Worm (Caenorhabditis elegans) whole organism, L4 larva: Measurements from ENCODE around the gene C06C3.12.

ENCODE experiments used
- F10B5.3 ChIP-seq: sonication (generic microtip); optimal IDR thresholded peaks from 2 replicates; lab custom pipeline; 2016; ENCODE audit warnings: mild to moderate bottlenecking, missing genetic modification characterization, missing compliant biosample characterization
- F26F4.8 ChIP-seq: fragments of 200-800 bp; sonication (Bioruptor generic); conservative IDR thresholded peaks from 2 replicates; pipeline ENCODE4 v1.3.6; 2022; ENCODE audit warnings: missing genetic modification characterization, missing compliant biosample characterization
- F37D6.2 ChIP-seq: sonication (generic microtip); optimal IDR thresholded peaks from 2 replicates; lab custom pipeline; 2016; ENCODE audit warnings: mild to moderate bottlenecking, missing genetic modification characterization, missing compliant biosample characterization
- F49E8.2 ChIP-seq: sonication (generic microtip); optimal IDR thresholded peaks from 2 replicates; lab custom pipeline; 2016; ENCODE audit warnings: missing compliant biosample characterization, mild to moderate bottlenecking, missing genetic modification characterization, borderline replicate concordance
- R02D3.7 ChIP-seq: fragments of 150-350 bp; sonication (generic microtip); optimal IDR thresholded peaks from 3 replicates; lab custom pipeline; 2014; ENCODE audit warnings: missing biosample characterization, missing genetic modification characterization
- T20F7.1 ChIP-seq: fragments of 200-800 bp; sonication (Bioruptor generic); optimal IDR thresholded peaks from 2 replicates; lab custom pipeline; 2018; ENCODE audit warnings: mild to moderate bottlenecking, missing genetic modification characterization, missing compliant biosample characterization
- Y48G9A.11 ChIP-seq: fragments of 200-800 bp; sonication (Bioruptor generic); IDR thresholded peaks from 2 replicates; pipeline ENCODE4 v1.3.6; 2022; ENCODE audit warnings: missing genetic modification reagents, missing genetic modification characterization, missing compliant biosample characterization
- Y5F2A.4 ChIP-seq: fragments of 200-800 bp; sonication (Bioruptor generic); optimal IDR thresholded peaks from 2 replicates; lab custom pipeline; 2018; ENCODE audit warnings: mild to moderate bottlenecking, missing genetic modification characterization, missing compliant biosample characterization
- Y75B8A.6 ChIP-seq: fragments of 200-800 bp; sonication (Bioruptor generic); IDR thresholded peaks from 2 replicates; pipeline ENCODE4 v1.3.6; 2022; ENCODE audit warnings: missing genetic modification reagents, missing genetic modification characterization, missing compliant biosample characterization
- ZK546.5 ChIP-seq, 2 experiments: sonication (generic microtip); optimal IDR thresholded peaks; 2 replicates each; lab custom pipeline; 2017; ENCODE audit warnings: missing biosample characterization in 2 of 2, missing genetic modification characterization in 2 of 2
- aha-1 ChIP-seq: fragments of 150-350 bp; peaks from one replicate; lab custom pipeline; 2014; ENCODE audit warnings: missing biosample characterization, missing genetic modification characterization
- ama-1 ChIP-seq: fragments of 150-350 bp; optimal IDR thresholded peaks from 2 replicates; lab custom pipeline; 2014; ENCODE audit warnings: inconsistent platforms, mixed read lengths
- arid-1 ChIP-seq: fragments of 200-800 bp; sonication (Bioruptor generic); conservative IDR thresholded peaks from 2 replicates; pipeline ENCODE4 v1.3.6; 2022; ENCODE audit warnings: missing genetic modification reagents, missing genetic modification characterization, missing compliant biosample characterization
- ceh-28 ChIP-seq: fragments of 150-350 bp; optimal IDR thresholded peaks from 2 replicates; lab custom pipeline; 2014; ENCODE audit warnings: missing biosample characterization, missing genetic modification reagents, missing genetic modification characterization
- ctbp-1 ChIP-seq: fragments of 200-800 bp; sonication (Bioruptor generic); IDR thresholded peaks from 2 replicates; pipeline ENCODE4 v1.3.6; 2022; ENCODE audit warnings: missing genetic modification reagents, missing genetic modification characterization, missing compliant biosample characterization
- dmd-6 ChIP-seq: fragments of 200-800 bp; sonication (Bioruptor generic); IDR thresholded peaks from 2 replicates; pipeline ENCODE4 v1.3.6; 2022; ENCODE audit warnings: missing genetic modification reagents, missing genetic modification characterization, missing compliant biosample characterization
- dmd-8 ChIP-seq: fragments of 200-800 bp; sonication (Bioruptor generic); IDR thresholded peaks from 2 replicates; pipeline ENCODE4 v1.3.6; 2022; ENCODE audit warnings: missing genetic modification characterization, missing compliant biosample characterization
- dmd-9 ChIP-seq: fragments of 200-800 bp; sonication (Bioruptor generic); IDR thresholded peaks from 2 replicates; pipeline ENCODE4 v1.3.6; 2022; ENCODE audit warnings: missing genetic modification reagents, missing genetic modification characterization, missing compliant biosample characterization
- duxl-1 ChIP-seq: sonication (generic microtip); optimal IDR thresholded peaks from 2 replicates; lab custom pipeline; 2016; ENCODE audit warnings: mild to moderate bottlenecking, missing genetic modification characterization, moderate library complexity, missing compliant biosample characterization; ENCODE audit not compliant: poor library complexity
- dve-1 ChIP-seq: sonication (generic microtip); optimal IDR thresholded peaks from 2 replicates; lab custom pipeline; 2017; ENCODE audit warnings: antibody characterized with exemption, mild to moderate bottlenecking, missing genetic modification characterization, missing compliant biosample characterization; ENCODE audit not compliant: insufficient read depth
- egl-27 ChIP-seq: sonication (generic microtip); optimal IDR thresholded peaks from 3 replicates; lab custom pipeline; 2017; ENCODE audit warnings: missing biosample characterization, missing genetic modification reagents, missing genetic modification characterization
- fos-1 ChIP-seq: fragments of 150-350 bp; optimal IDR thresholded peaks from 2 replicates; lab custom pipeline; 2014; ENCODE audit warnings: missing biosample characterization, missing genetic modification characterization
- hmg-1.1 ChIP-seq: fragments of 200-800 bp; sonication (Bioruptor generic); IDR thresholded peaks from 2 replicates; pipeline ENCODE4 v1.3.6; 2022; ENCODE audit warnings: missing genetic modification reagents, missing genetic modification characterization, missing compliant biosample characterization
- lim-7 ChIP-seq: fragments of 200-800 bp; sonication (Bioruptor generic); IDR thresholded peaks from 2 replicates; pipeline ENCODE4 v1.3.6; 2022; ENCODE audit warnings: missing genetic modification characterization, missing compliant biosample characterization
- lin-13 ChIP-seq: fragments of 150-350 bp; optimal IDR thresholded peaks from 2 replicates; lab custom pipeline; 2014; ENCODE audit warnings: missing biosample characterization, missing genetic modification reagents, missing genetic modification characterization
- lin-15B ChIP-seq: fragments of 150-350 bp; sonication (generic microtip); optimal IDR thresholded peaks from 3 replicates; lab custom pipeline; 2014; ENCODE audit warnings: missing biosample characterization, missing genetic modification characterization
- lin-29 ChIP-seq: fragments of 200-800 bp; sonication (Bioruptor generic); IDR thresholded peaks from 2 replicates; pipeline ENCODE4 v1.3.6; 2022; ENCODE audit warnings: missing genetic modification reagents, missing genetic modification characterization, missing compliant biosample characterization
- lin-38 ChIP-seq: fragments of 200-800 bp; sonication (Bioruptor generic); IDR thresholded peaks from 2 replicates; pipeline ENCODE4 v1.3.6; 2022; ENCODE audit warnings: missing genetic modification reagents, missing genetic modification characterization, missing compliant biosample characterization
- lsy-2 ChIP-seq, 2 experiments: fragments of 150-350 bp in 1 of 2; sonication (generic microtip) in 1 of 2; optimal IDR thresholded peaks; 2 replicates each; lab custom pipeline; 2014 to 2017; ENCODE audit warnings: missing biosample characterization in 2 of 2, missing genetic modification characterization in 2 of 2
- mes-2 ChIP-seq: sonication (generic microtip); optimal IDR thresholded peaks from 2 replicates; lab custom pipeline; 2016; ENCODE audit warnings: missing genotype, mild to moderate bottlenecking, missing genetic modification characterization, missing compliant biosample characterization; ENCODE audit not compliant: poor library complexity, severe bottlenecking
- mxl-2 ChIP-seq: fragments of 200-800 bp; sonication (Bioruptor generic); conservative IDR thresholded peaks from 2 replicates; pipeline ENCODE4 v1.3.6; 2022; ENCODE audit warnings: missing genetic modification reagents, missing genetic modification characterization, missing compliant biosample characterization
- nhr-10 ChIP-seq: fragments of 150-350 bp; optimal IDR thresholded peaks from 2 replicates; lab custom pipeline; 2014; ENCODE audit warnings: missing biosample characterization, missing genetic modification characterization
- nhr-111 ChIP-seq: fragments of 200-800 bp; sonication (Bioruptor generic); optimal IDR thresholded peaks from 2 replicates; lab custom pipeline; 2018; ENCODE audit warnings: mild to moderate bottlenecking, missing genetic modification characterization, missing compliant biosample characterization
- nhr-48 ChIP-seq: sonication (generic microtip); optimal IDR thresholded peaks from 2 replicates; lab custom pipeline; 2016; ENCODE audit warnings: mild to moderate bottlenecking, missing genetic modification characterization, missing compliant biosample characterization
- nhr-6 ChIP-seq: fragments of 150-350 bp; optimal IDR thresholded peaks from 2 replicates; lab custom pipeline; 2014; ENCODE audit warnings: missing biosample characterization, missing genetic modification characterization
- nhr-77 ChIP-seq: fragments of 150-350 bp; optimal IDR thresholded peaks from 2 replicates; lab custom pipeline; 2014; ENCODE audit warnings: missing biosample characterization, missing genetic modification characterization
- skn-1 ChIP-seq: fragments of 150-350 bp; optimal IDR thresholded peaks from 2 replicates; lab custom pipeline; 2014; ENCODE audit warnings: missing biosample characterization, missing genetic modification characterization
- snpc-1.2 ChIP-seq: fragments of 200-800 bp; sonication (Bioruptor generic); IDR thresholded peaks from 2 replicates; pipeline ENCODE4 v1.3.6; 2022; ENCODE audit warnings: missing genetic modification reagents, missing genetic modification characterization, missing compliant biosample characterization
- spr-1 ChIP-seq: sonication (generic microtip); optimal IDR thresholded peaks from 2 replicates; lab custom pipeline; 2016; ENCODE audit warnings: mild to moderate bottlenecking, missing genetic modification characterization, missing compliant biosample characterization
- unc-62 ChIP-seq, 3 experiments: fragments of 150-350 bp in 1 of 3; sonication (generic microtip); optimal IDR thresholded peaks in 2 of 3; peaks in 1 of 3; 1 replicate in 1 of 3; 2 replicates in 2 of 3; lab custom pipeline; 2014 to 2017; ENCODE audit warnings: missing biosample characterization in 3 of 3, missing genetic modification characterization in 3 of 3, missing genetic modification reagents in 3 of 3, missing genotype in 1 of 3
- zag-1 ChIP-seq: fragments of 150-350 bp; optimal IDR thresholded peaks from 2 replicates; lab custom pipeline; 2014; ENCODE audit warnings: missing biosample characterization, missing genetic modification characterization
- zfp-2 ChIP-seq: sonication (generic microtip); optimal IDR thresholded peaks from 2 replicates; lab custom pipeline; 2016; ENCODE audit warnings: mild to moderate bottlenecking, missing genetic modification characterization, missing compliant biosample characterization
- ztf-11 ChIP-seq: fragments of 150-350 bp; optimal IDR thresholded peaks from 2 replicates; lab custom pipeline; 2014; ENCODE audit warnings: missing biosample characterization, missing genetic modification characterization

C06C3.12 gene

DNA sequence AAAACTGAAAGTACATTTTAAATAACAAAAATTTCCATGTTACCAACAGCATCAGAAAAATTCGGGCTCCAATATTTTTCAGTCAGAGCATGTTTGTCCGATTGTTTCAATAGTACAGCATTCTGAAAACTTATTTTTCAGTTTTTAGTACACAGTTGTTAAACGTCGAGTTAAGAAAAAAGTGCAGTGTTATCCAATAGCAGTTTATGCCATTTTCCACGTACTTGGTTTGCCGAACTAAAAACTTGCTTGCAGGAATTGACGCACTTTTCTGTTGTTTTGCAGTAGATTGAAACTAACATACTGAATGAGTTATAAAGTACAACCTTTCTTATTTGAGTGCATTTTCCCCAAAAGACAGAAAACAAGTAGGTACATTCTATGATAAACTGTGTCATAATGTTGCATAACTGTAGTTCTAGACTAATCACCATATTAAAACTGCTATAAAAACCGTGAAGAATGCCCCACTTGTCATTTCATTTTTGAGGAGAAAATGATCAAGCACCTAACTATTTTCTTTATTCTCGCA lies 23.5 kb downstream of the C06C3.12 start, which contains the start of the genes Y51B9A.14 and Y51B9A.8:
Gene Y51B9A.14, minus strand, starts transcription at position 101 of the 532 bp plus-strand sequence.
Gene Y51B9A.8, plus strand, starts transcription at position 482 of the 532 bp plus-strand sequence.
- TF ChIP-seq aha-1 (tag; lab: Kevin White, UChicago): no peak
- no peak for TF ChIP-seq ceh-28
- TF ChIP-seq dmd-9 (GFP tag; lab: Robert Waterston, UW): no peak
- TF ChIP-seq zag-1 (tag; lab: Kevin White, UChicago): no peak
- no peak for TF ChIP-seq F26F4.8 (GFP tag; lab: Robert Waterston, UW)
- TF ChIP-seq ZK546.5 (tag; optimal IDR thresholded peaks at IDR 0.05; lab: Kevin White, UChicago): no peak
- no peak for TF ChIP-seq lin-29 (GFP tag; lab: Robert Waterston, UW)
- no peak for TF ChIP-seq mxl-2
- TF ChIP-seq spr-1 (tag; lab: Kevin White, UChicago): no peak
- no peak for TF ChIP-seq F10B5.3 (tag; lab: Kevin White, UChicago)
- no peak for TF ChIP-seq fos-1 (tag; lab: Kevin White, UChicago)
- no peak for TF ChIP-seq dve-1 (tag; lab: Kevin White, UChicago)
- TF ChIP-seq R02D3.7 (tag; lab: Kevin White, UChicago): no peak

DNA sequence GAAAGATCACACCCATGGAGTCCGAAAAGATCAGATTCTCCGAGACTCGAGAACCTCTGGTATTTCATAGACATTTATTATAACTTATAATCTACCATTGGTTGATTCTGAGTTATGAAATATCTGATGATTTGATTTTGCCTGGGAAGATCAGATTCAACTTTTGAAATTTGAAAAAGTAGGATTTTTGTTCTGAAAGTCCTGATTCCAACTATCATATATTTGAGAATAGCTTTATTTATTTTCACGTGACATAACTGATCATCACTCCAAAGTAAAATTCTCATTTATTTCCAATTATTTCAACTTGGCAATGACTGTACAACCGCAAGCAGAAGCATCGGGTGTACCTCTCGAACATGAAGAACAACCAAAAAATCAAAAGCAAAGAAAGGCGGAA lies 24.8 kb downstream of the C06C3.12 start, which contains the start of gene Y51B9A.7:
Gene Y51B9A.7, plus strand, starts transcription at position 301 of the 400 bp plus-strand sequence.
- no peak for TF ChIP-seq duxl-1 (tag; lab: Kevin White, UChicago)
- TF ChIP-seq zag-1 (tag; lab: Kevin White, UChicago): no peak
- no peak for TF ChIP-seq nhr-77
- TF ChIP-seq snpc-1.2 (GFP tag; lab: Robert Waterston, UW): no peak
- TF ChIP-seq nhr-111 (GFP tag; lab: Kevin White, UChicago): no peak
- TF ChIP-seq T20F7.1 (GFP tag; lab: Kevin White, UChicago): no peak
- no peak for TF ChIP-seq F49E8.2 (tag; lab: Kevin White, UChicago)
- TF ChIP-seq Y5F2A.4: no peak
- TF ChIP-seq F37D6.2 (tag; lab: Kevin White, UChicago): no peak
- TF ChIP-seq nhr-48 (tag; lab: Kevin White, UChicago): no peak
- TF ChIP-seq lin-13 (GFP tag; lab: Kevin White, UChicago): no peak
- TF ChIP-seq skn-1 (tag; lab: Kevin White, UChicago): no peak
- no peak for TF ChIP-seq zfp-2 (tag; lab: Kevin White, UChicago)
- no peak for TF ChIP-seq dmd-6 (GFP tag; lab: Robert Waterston, UW)
- no peak for TF ChIP-seq lsy-2 (tag; optimal IDR thresholded peaks at IDR 0.05; lab: Kevin White, UChicago)
- no peak for TF ChIP-seq mes-2 (tag; lab: Kevin White, UChicago)

DNA sequence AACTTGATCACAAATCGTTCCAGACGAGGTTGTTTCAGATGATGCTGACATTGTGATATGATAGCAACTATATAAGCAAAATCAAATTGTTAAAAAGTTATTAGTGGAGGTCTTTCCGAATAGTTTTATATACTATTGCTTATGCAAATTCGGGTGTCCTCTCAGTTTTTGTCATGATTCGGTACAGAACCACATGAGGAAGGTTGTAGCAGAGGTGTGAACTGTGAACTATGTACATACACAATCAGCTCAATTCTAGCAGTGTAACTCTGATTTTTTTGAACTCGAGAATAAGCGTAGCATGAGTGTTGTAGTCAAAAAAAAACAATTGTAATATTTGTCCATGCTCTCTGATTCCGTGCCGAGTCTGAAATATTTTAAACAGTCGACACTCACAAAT lies 28.2 kb downstream of the C06C3.12 start, which contains the start of gene Y51B9A.6:
Gene Y51B9A.6, minus strand, starts transcription at position 101 of the 400 bp plus-strand sequence.
- TF ChIP-seq nhr-10 (tag; lab: Kevin White, UChicago) (no peak), aha-1 (tag; lab: Kevin White, UChicago) (peak; percentile 35)

DNA sequence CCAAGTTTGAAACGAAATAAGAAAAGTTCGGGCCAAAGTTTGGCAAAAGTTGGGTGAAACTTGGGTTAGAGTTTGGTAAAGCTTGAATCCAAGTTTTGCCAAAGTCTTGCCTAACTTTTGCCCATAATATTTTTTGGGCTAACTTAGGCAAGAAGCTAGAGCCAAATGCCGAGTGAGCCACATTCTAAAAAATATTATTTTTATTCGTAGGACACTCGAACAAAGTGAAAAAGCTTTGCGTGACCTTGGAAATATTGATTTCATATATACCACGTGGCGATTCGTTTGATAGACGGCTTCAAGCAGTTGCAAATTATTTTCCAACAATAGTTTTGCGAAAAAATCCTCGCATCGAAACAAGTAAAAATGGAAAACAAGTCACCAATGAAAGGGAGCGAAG lies 28.9 kb downstream of the C06C3.12 start, which contains the start of gene Y51B9A.5:
Gene Y51B9A.5, plus strand, starts transcription at position 301 of the 400 bp plus-strand sequence.
- TF ChIP-seq nhr-6 (tag; lab: Kevin White, UChicago) (no peak), ama-1 (lab: Kevin White, UChicago) (no peak), egl-27 (tag; lab: Kevin White, UChicago) (no peak), unc-62 (GFP tag; optimal IDR thresholded peaks at IDR 0.05 in 1 of 2; lab: Kevin White, UChicago) (no peak), unc-62 (tag; optimal IDR thresholded peaks at IDR 0.05; lab: Kevin White, UChicago) (no peak), lin-38 (no peak), dmd-8 (GFP tag; lab: Robert Waterston, UW) (no peak), ztf-11 (tag; lab: Kevin White, UChicago) (no peak), lim-7 (GFP tag; lab: Robert Waterston, UW) (no peak), dmd-9 (GFP tag; lab: Robert Waterston, UW) (no peak), ZK546.5 (tag; optimal IDR thresholded peaks at IDR 0.05; lab: Kevin White, UChicago) (no peak), hmg-1.1 (GFP tag; lab: Robert Waterston, UW) (no peak), aha-1 (tag; lab: Kevin White, UChicago) (no peak), Y75B8A.6 (GFP tag; lab: Robert Waterston, UW) (no peak), ctbp-1 (no peak), lin-15B (no peak), arid-1 (GFP tag; lab: Robert Waterston, UW) (no peak), Y48G9A.11 (GFP tag; lab: Robert Waterston, UW) (no peak)
